Worm (Caenorhabditis elegans) whole organism, midembryonic: Measurements from ENCODE around the gene str-143.

Source experiments
- T22C8.4 ChIP-seq: fragments of 200-800 bp; sonication (Bioruptor generic); IDR thresholded peaks from 2 replicates; pipeline ENCODE4 v1.3.6; 2022; ENCODE audit warnings: missing genetic modification characterization, missing compliant biosample characterization
- cog-1 ChIP-seq: sonication (generic microtip); optimal IDR thresholded peaks from 2 replicates; lab custom pipeline; 2016; ENCODE audit warnings: missing genetic modification characterization, missing compliant biosample characterization
- flt-1 ChIP-seq: fragments of 200-800 bp; sonication (Bioruptor generic); IDR thresholded peaks from 2 replicates; pipeline ENCODE4 v1.3.6; 2022; ENCODE audit warnings: missing genetic modification characterization, missing compliant biosample characterization
- klf-2 ChIP-seq: fragments of 200-800 bp; sonication (Bioruptor generic); conservative IDR thresholded peaks from 2 replicates; pipeline ENCODE4 v1.3.6; 2022; ENCODE audit warnings: missing genetic modification reagents, missing genetic modification characterization, missing compliant biosample characterization
- med-1 ChIP-seq: sonication (generic microtip); optimal IDR thresholded peaks from 2 replicates; lab custom pipeline; 2017; ENCODE audit warnings: missing genetic modification characterization, mild to moderate bottlenecking, missing compliant biosample characterization, antibody characterized with exemption, missing genetic modification reagents; ENCODE audit not compliant: insufficient read depth
- ref-1 ChIP-seq: fragments of 200-800 bp; sonication (Bioruptor generic); conservative IDR thresholded peaks from 2 replicates; pipeline ENCODE4 v1.3.6; 2022; ENCODE audit warnings: missing genetic modification reagents, missing genetic modification characterization, missing compliant biosample characterization
- tab-1 ChIP-seq: fragments of 200-800 bp; sonication (Bioruptor generic); IDR thresholded peaks from 2 replicates; pipeline ENCODE4 v1.3.6; 2022; ENCODE audit warnings: missing genetic modification characterization, missing compliant biosample characterization
- ztf-23 ChIP-seq: fragments of 200-800 bp; sonication (Bioruptor generic); IDR thresholded peaks from 2 replicates; pipeline ENCODE4 v1.3.6; 2022; ENCODE audit warnings: missing genetic modification reagents, missing genetic modification characterization, missing compliant biosample characterization
- ztf-29 ChIP-seq: fragments of 200-800 bp; sonication (Bioruptor generic); IDR thresholded peaks from 2 replicates; pipeline ENCODE4 v1.3.6; 2022; ENCODE audit warnings: missing genetic modification reagents, missing genetic modification characterization, missing compliant biosample characterization

Gene str-143

DNA sequence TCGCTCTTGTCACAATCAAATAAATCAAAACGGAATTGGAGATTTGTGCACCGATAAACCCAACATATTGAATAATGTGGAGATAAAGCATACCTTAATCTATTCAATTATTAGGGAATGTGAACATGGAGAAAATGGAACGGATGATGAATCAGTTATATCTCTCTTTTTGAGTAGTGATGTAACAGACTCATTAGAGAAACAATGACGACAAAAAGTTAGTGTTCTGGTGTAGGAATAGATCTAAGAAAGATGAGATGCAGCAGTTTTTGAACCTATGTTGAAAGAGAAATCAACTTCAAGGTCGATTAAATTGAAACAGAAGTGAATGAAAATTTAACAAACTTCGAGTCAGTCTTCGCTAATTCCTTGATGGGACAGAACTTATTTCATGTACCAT, 25.8 kb upstream of the str-143 start, which contains the start of gene str-146:
Gene str-146, minus strand, starts transcription at position 101 of the 400 bp plus-strand sequence.
- TF ChIP-seq flt-1 (GFP tag; lab: Robert Waterston, UW) = no peak
- no peak for TF ChIP-seq T22C8.4 (GFP tag; lab: Robert Waterston, UW)
- TF ChIP-seq med-1 = no peak
- TF ChIP-seq ref-1 (GFP tag; lab: Robert Waterston, UW) = no peak
- TF ChIP-seq klf-2 (GFP tag; lab: Robert Waterston, UW) = no peak
- TF ChIP-seq cog-1 (tag; lab: Kevin White, UChicago) = no peak

DNA sequence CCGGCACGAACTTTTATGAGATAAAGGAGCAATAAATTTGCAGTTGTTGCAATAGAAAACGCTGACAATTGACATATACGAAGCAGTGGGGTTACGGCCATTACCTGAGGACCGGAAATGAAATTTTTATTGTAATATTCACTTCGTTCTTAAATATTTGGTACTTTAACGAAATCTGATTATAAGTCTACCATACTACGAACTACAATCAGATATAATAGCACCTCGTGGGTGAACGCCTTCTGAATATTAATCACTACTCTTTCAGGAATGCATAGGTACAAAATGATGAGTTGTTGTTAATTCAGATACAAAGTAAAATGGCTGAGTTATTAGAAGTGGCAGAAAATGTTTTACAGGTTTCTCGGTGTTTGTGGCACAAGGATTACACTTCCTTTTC, 22.8 kb upstream of the str-143 start, which contains the start of gene str-129:
Gene str-129, minus strand, starts transcription at position 101 of the 400 bp plus-strand sequence.
- no peak for TF ChIP-seq tab-1 (GFP tag; lab: Robert Waterston, UW)
- TF ChIP-seq med-1 = no peak
- no peak for TF ChIP-seq cog-1 (tag; lab: Kevin White, UChicago)
- TF ChIP-seq flt-1 (GFP tag; lab: Robert Waterston, UW) = no peak
- TF ChIP-seq klf-2 (GFP tag; lab: Robert Waterston, UW) = no peak
- TF ChIP-seq ztf-23 (GFP tag; lab: Robert Waterston, UW) = no peak
- TF ChIP-seq T22C8.4 (GFP tag; lab: Robert Waterston, UW) = no peak
- no peak for TF ChIP-seq ztf-29 (GFP tag; lab: Robert Waterston, UW)

DNA sequence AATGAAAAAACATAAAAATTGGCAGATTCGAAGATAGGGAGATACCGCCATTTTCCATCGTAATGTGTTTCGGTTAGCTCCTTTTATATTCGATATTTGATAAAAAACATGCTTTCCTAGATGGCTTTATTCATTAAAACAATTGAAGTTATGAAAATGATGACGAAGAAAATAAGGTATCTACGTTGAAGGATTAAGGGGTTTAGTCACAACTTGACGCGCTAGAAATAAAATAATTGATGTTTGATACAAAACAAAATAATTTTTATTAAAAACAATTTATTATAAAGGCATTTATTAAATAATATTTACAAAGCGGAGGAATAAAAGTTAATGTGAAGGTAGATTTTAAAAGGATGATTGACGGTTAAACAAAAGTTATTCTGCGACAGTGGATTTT, 21.1 kb upstream of the str-143 start, which contains the start of gene str-130:
Gene str-130, minus strand, starts transcription at position 101 of the 400 bp plus-strand sequence.
- no peak for TF ChIP-seq med-1
- TF ChIP-seq T22C8.4 (GFP tag; lab: Robert Waterston, UW) = no peak
- no peak for TF ChIP-seq ref-1 (GFP tag; lab: Robert Waterston, UW)

DNA sequence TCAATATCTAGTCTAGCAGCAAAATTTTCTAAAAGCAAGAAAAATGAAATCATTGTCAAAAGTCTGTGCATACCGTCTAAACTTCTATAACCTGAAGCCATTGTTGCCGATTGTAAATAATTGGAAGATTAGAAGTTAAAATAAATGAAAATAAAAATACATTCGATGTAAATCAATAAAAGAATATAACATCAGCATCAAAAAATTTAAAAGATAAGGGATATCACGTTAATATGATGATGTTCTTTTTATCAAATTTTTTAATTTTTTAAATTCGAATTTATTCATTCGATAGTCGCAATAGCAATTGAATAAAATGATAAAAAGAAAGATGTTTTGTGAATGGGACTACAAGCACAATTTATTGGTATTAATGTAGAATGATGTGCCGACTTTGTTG, 15.6 kb upstream of the str-143 start, which contains the start of gene C09H5.7:
Gene C09H5.7, minus strand, starts transcription at position 101 of the 400 bp plus-strand sequence.
- no peak for TF ChIP-seq flt-1 (GFP tag; lab: Robert Waterston, UW)
- no peak for TF ChIP-seq ref-1 (GFP tag; lab: Robert Waterston, UW)
- no peak for TF ChIP-seq tab-1 (GFP tag; lab: Robert Waterston, UW)
- TF ChIP-seq med-1 = no peak
- TF ChIP-seq ztf-23 (GFP tag; lab: Robert Waterston, UW) = no peak
- TF ChIP-seq klf-2 (GFP tag; lab: Robert Waterston, UW) = no peak
- TF ChIP-seq cog-1 (tag; lab: Kevin White, UChicago) = no peak
- no peak for TF ChIP-seq T22C8.4 (GFP tag; lab: Robert Waterston, UW)
- no peak for TF ChIP-seq ztf-29 (GFP tag; lab: Robert Waterston, UW)

DNA sequence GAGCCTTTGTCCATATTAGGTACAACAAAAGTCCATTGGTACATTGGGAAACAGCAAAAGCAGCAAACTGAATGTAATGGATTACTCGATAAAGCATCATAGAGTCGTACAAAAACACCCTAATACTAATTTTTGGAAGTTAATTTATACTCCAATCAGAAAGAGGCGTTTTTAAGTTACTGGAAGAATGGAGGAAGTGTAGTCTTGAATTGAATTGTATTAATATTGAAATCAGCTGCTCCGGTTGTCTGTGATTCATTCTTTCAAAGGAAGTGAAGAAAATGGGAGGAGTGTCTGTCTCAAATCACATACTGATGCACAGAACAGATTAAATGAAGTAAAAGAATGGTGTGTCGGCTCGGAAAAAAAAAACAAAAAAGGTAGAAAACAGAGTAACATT, 12.0 kb upstream of the str-143 start, which contains the start of gene str-131:
Gene str-131, minus strand, starts transcription at position 101 of the 400 bp plus-strand sequence.
- TF ChIP-seq med-1 (no peak), flt-1 (GFP tag; lab: Robert Waterston, UW) (no peak), ref-1 (GFP tag; lab: Robert Waterston, UW) (no peak), ztf-23 (GFP tag; lab: Robert Waterston, UW) (no peak), tab-1 (GFP tag; lab: Robert Waterston, UW) (no peak), ztf-29 (GFP tag; lab: Robert Waterston, UW) (no peak), cog-1 (tag; lab: Kevin White, UChicago) (no peak), klf-2 (GFP tag; lab: Robert Waterston, UW) (no peak), T22C8.4 (GFP tag; lab: Robert Waterston, UW) (no peak)

DNA sequence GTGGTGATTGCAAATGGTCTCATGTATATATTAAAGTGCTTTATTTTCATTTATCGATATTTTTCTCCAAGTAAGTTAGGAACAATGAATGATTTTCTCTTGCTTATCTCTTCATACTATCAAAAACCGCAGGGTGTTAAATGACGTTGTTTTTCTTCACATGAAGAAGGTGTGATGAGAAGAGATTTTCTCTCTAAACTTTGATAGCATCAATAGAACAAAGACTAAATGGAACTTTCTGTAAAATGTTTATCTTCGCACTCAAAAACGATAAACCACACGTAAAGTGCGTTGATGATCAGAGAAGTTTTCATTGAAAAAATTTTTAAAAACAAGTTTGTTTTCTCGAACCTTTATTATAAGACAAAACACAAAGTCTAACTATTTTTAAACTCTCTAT, 10.3 kb upstream of the str-143 start:
- no peak for TF ChIP-seq cog-1 (tag; lab: Kevin White, UChicago)
- TF ChIP-seq ztf-23 (GFP tag; lab: Robert Waterston, UW) = no peak
- TF ChIP-seq flt-1 (GFP tag; lab: Robert Waterston, UW) = no peak
- no peak for TF ChIP-seq T22C8.4 (GFP tag; lab: Robert Waterston, UW)
- no peak for TF ChIP-seq ref-1 (GFP tag; lab: Robert Waterston, UW)
- no peak for TF ChIP-seq ztf-29 (GFP tag; lab: Robert Waterston, UW)
- no peak for TF ChIP-seq klf-2 (GFP tag; lab: Robert Waterston, UW)
- no peak for TF ChIP-seq med-1
- no peak for TF ChIP-seq tab-1 (GFP tag; lab: Robert Waterston, UW)

DNA sequence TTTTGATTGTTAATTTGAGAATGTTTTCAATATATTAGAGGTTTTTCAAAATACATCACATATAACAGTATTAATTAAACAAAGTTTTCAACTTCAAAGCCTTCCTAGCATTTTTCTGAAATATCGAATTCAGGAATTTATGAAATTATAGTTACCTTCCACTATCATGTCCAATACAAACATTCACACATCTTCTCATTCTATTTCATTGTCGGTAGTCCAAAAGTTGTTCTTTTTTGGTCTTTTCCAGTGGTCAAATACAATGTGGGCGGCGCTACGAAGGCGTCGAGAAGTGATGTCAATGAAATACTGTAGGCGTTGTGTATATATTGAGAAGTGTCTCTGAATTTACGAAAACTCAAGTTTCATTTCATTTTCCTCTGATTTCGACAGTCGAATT, 6.2 kb upstream of the str-143 start, which contains the start of gene catp-3:
Gene catp-3, plus strand, starts transcription at position 301 of the 400 bp plus-strand sequence.
- no peak for TF ChIP-seq tab-1 (GFP tag; lab: Robert Waterston, UW)
- no peak for TF ChIP-seq cog-1 (tag; lab: Kevin White, UChicago)
- TF ChIP-seq flt-1 (GFP tag; lab: Robert Waterston, UW) = no peak
- TF ChIP-seq T22C8.4 (GFP tag; lab: Robert Waterston, UW) = no peak
- no peak for TF ChIP-seq klf-2 (GFP tag; lab: Robert Waterston, UW)
- TF ChIP-seq ztf-29 (GFP tag; lab: Robert Waterston, UW) = no peak
- no peak for TF ChIP-seq ztf-23 (GFP tag; lab: Robert Waterston, UW)

DNA sequence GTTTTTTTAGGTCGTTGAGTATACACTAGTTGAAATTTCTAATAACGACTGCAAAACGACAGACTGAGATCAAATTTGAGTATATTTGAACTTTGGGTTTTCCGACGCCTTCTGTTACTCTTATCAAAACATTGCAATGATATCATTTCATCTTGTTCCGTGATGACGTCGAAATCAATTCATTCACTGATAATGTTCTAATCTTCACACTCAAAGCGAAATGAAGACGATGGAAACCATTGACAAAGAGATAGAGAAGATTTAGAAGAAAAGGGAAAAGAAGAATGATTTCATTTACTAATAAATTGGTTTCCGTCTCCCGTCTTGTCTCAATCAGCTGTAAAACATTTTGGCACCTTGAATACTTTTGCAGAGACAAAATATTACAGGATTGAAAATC, 3.6 kb upstream of the str-143 start:
- TF ChIP-seq ztf-29 (GFP tag; lab: Robert Waterston, UW) (no peak), cog-1 (tag; lab: Kevin White, UChicago) (no peak), med-1 (no peak), ztf-23 (GFP tag; lab: Robert Waterston, UW) (no peak)

DNA sequence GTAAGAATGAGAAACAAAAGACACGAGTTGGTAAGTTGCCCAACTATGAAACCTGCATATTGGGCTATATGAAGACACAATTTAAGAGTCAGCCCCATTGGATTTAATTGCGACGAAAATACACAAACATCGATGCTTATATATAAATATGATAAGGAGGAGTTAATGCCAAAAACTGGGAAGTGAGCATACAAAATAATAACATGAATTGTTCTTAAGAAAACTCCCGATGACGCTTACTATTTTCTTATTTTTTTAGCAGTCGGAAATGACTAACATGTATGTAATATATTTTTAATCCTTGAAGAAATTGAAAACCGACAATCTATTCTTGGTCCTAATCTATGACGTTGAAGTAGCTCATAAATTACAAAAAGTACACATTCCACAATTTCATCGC, 2.5 kb upstream of the str-143 start, which contains the start of gene str-144:
Gene str-144, minus strand, starts transcription at position 101 of the 400 bp plus-strand sequence.
- TF ChIP-seq flt-1 (GFP tag; lab: Robert Waterston, UW) = no peak
- no peak for TF ChIP-seq med-1
- TF ChIP-seq ztf-29 (GFP tag; lab: Robert Waterston, UW) = no peak
- no peak for TF ChIP-seq ztf-23 (GFP tag; lab: Robert Waterston, UW)
- no peak for TF ChIP-seq ref-1 (GFP tag; lab: Robert Waterston, UW)
- TF ChIP-seq klf-2 (GFP tag; lab: Robert Waterston, UW) = no peak
- TF ChIP-seq T22C8.4 (GFP tag; lab: Robert Waterston, UW) = no peak
- no peak for TF ChIP-seq tab-1 (GFP tag; lab: Robert Waterston, UW)
- TF ChIP-seq cog-1 (tag; lab: Kevin White, UChicago) = no peak
